Fruit fly (Drosophila melanogaster): ENCODE data around the gene CG34462.

DNA sequence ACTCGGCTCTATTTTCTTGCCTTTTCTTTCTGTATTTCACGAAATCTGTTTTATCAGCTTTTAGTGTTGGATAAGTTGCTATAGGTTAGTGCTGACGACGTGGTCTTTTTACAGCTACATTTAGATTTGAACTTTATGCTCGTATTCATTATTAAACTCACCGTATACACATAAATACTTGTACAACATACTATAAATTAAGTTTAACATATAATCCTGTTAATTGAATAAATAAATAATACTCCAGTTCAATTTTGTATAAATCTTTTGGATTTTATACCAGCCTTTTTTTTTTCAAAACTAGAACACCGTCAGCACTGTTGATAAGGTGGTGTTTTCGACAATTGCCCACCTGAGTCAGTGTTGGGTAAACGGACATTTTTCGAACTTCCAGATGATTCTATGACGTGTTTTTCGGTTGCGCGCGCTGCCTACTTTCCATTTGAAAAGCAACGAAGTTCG lies 19.5 kb upstream of the CG34462 start, which contains the start of gene BI-1:
- TF ChIP-seq CTCF (optimal IDR thresholded peaks at IDR 0.05) (no peak), CG8478 (optimal IDR thresholded peaks at IDR 0.05) (no peak)

Data from S2 (cell line).